Fruit fly (Drosophila melanogaster) whole organism, embryonic: ENCODE results near the gene CG5665.

ENCODE experiments used
- ATbp ChIP-seq: fragments of 200-800 bp; sonication (Bioruptor generic); optimal IDR thresholded peaks from 2 replicates; lab custom pipeline; 2017; ENCODE audit warnings: missing biosample characterization, mild to moderate bottlenecking, missing genetic modification characterization, missing genetic modification reagents
- Abd-B ChIP-seq: fragments of 200-800 bp; sonication (Bioruptor generic); optimal IDR thresholded peaks from 2 replicates; lab custom pipeline; 2018; ENCODE audit warnings: missing biosample characterization, mild to moderate bottlenecking, missing genetic modification characterization, moderate library complexity
- BtbVII ChIP-seq: fragments of 200-800 bp; sonication (Bioruptor generic); optimal IDR thresholded peaks from 3 replicates; lab custom pipeline; 2017; ENCODE audit warnings: missing biosample characterization, mild to moderate bottlenecking, missing genetic modification characterization
- CG10979 ChIP-seq: fragments of 200-800 bp; sonication (Bioruptor generic); optimal IDR thresholded peaks from 2 replicates; lab custom pipeline; 2018; ENCODE audit warnings: missing biosample characterization, mild to moderate bottlenecking, missing genetic modification characterization, moderate library complexity
- CG15269 ChIP-seq: fragments of 200-800 bp; sonication (Bioruptor generic); optimal IDR thresholded peaks from 2 replicates; lab custom pipeline; 2018; ENCODE audit warnings: missing biosample characterization, mild to moderate bottlenecking, missing genetic modification characterization, moderate library complexity
- CG1529 ChIP-seq: fragments of 200-800 bp; sonication (Bioruptor generic); optimal IDR thresholded peaks from 3 replicates; lab custom pipeline; 2018; ENCODE audit warnings: missing biosample characterization, missing genetic modification characterization
- CG17612 ChIP-seq: fragments of 200-800 bp; sonication (Bioruptor generic); IDR thresholded peaks from 2 replicates; pipeline ENCODE4 v1.3.6; 2022; ENCODE audit warnings: missing biosample characterization, missing genetic modification characterization
- CG17912 ChIP-seq: fragments of 200-800 bp; sonication (Bioruptor generic); optimal IDR thresholded peaks from 2 replicates; lab custom pipeline; 2018; ENCODE audit warnings: missing biosample characterization, mild to moderate bottlenecking, missing genetic modification characterization
- CG2116 ChIP-seq: fragments of 200-800 bp; sonication (Bioruptor generic); optimal IDR thresholded peaks from 3 replicates; lab custom pipeline; 2018; ENCODE audit warnings: missing biosample characterization, mild to moderate bottlenecking, missing genetic modification characterization
- CG31224 ChIP-seq: fragments of 200-800 bp; sonication (Bioruptor generic); IDR thresholded peaks from 2 replicates; pipeline ENCODE4 v1.3.6; 2022; ENCODE audit warnings: missing biosample characterization, missing genetic modification characterization
- CG33213 ChIP-seq: fragments of 200-800 bp; sonication (Bioruptor generic); optimal IDR thresholded peaks from 3 replicates; lab custom pipeline; 2016; ENCODE audit warnings: missing biosample characterization, missing genetic modification characterization
- CG33557 ChIP-seq: fragments of 200-800 bp; sonication (Bioruptor generic); optimal IDR thresholded peaks from 2 replicates; lab custom pipeline; 2019; ENCODE audit warnings: missing biosample characterization, mild to moderate bottlenecking, missing genetic modification characterization, moderate library complexity
- CG5180 ChIP-seq: fragments of 200-800 bp; sonication (Bioruptor generic); optimal IDR thresholded peaks from 3 replicates; lab custom pipeline; 2017; ENCODE audit warnings: missing biosample characterization, missing genetic modification characterization, mild to moderate bottlenecking, moderate library complexity, missing genetic modification reagents
- CG9817 ChIP-seq: fragments of 200-800 bp; sonication (Bioruptor generic); optimal IDR thresholded peaks from 2 replicates; lab custom pipeline; 2018; ENCODE audit warnings: missing biosample characterization, mild to moderate bottlenecking, missing genetic modification characterization, moderate library complexity
- Ets97D ChIP-seq: fragments of 200-800 bp; sonication (Bioruptor generic); optimal IDR thresholded peaks from 3 replicates; lab custom pipeline; 2016; ENCODE audit warnings: missing biosample characterization, missing genetic modification characterization
- Fer1 ChIP-seq: fragments of 200-800 bp; sonication (Bioruptor generic); optimal IDR thresholded peaks from 2 replicates; lab custom pipeline; 2017; ENCODE audit warnings: missing biosample characterization, mild to moderate bottlenecking, missing genetic modification characterization
- GATAe ChIP-seq: fragments of 200-800 bp; sonication (Bioruptor generic); conservative IDR thresholded peaks from 2 replicates; pipeline ENCODE4 v1.3.6; 2022; ENCODE audit warnings: missing biosample characterization, missing genetic modification characterization
- Hr3 ChIP-seq: fragments of 200-800 bp; sonication (Bioruptor generic); optimal IDR thresholded peaks from 3 replicates; lab custom pipeline; 2016; ENCODE audit warnings: missing biosample characterization, missing genetic modification characterization
- MESR4 ChIP-seq: fragments of 200-800 bp; sonication (Bioruptor generic); optimal IDR thresholded peaks from 2 replicates; lab custom pipeline; 2018; ENCODE audit warnings: missing biosample characterization, mild to moderate bottlenecking, missing genetic modification characterization, moderate library complexity
- Neu2 ChIP-seq: fragments of 200-800 bp; sonication (Bioruptor generic); optimal IDR thresholded peaks from 3 replicates; lab custom pipeline; 2016; ENCODE audit warnings: missing biosample characterization, missing genetic modification characterization, borderline replicate concordance
- Rx ChIP-seq: fragments of 200-800 bp; sonication (Bioruptor generic); IDR thresholded peaks from 2 replicates; pipeline ENCODE4 v1.3.6; 2022; ENCODE audit warnings: missing biosample characterization, missing genetic modification characterization
- Scr ChIP-seq: fragments of 200-800 bp; sonication (Bioruptor generic); IDR thresholded peaks from 2 replicates; pipeline ENCODE4 v1.3.6; 2022; ENCODE audit warnings: missing biosample characterization, missing genetic modification characterization; ENCODE audit not compliant: partially characterized antibody
- Sox100B ChIP-seq: fragments of 200-800 bp; sonication (Bioruptor generic); optimal IDR thresholded peaks from 3 replicates; lab custom pipeline; 2018; ENCODE audit warnings: missing biosample characterization, mild to moderate bottlenecking, missing genetic modification characterization
- Sox102F ChIP-seq: fragments of 200-800 bp; sonication (Bioruptor generic); optimal IDR thresholded peaks from 2 replicates; lab custom pipeline; 2018; ENCODE audit warnings: missing biosample characterization, mild to moderate bottlenecking, missing genetic modification characterization, moderate library complexity
- Spps ChIP-seq: fragments of 200-800 bp; sonication (Bioruptor generic); optimal IDR thresholded peaks from 2 replicates; lab custom pipeline; 2018; ENCODE audit warnings: missing biosample characterization, mild to moderate bottlenecking, missing genetic modification characterization
- Taf1 ChIP-seq: fragments of 200-800 bp; sonication (Bioruptor generic); IDR thresholded peaks from 2 replicates; pipeline ENCODE4 v1.3.6; 2022; ENCODE audit warnings: missing biosample characterization, missing genetic modification characterization
- aop ChIP-seq: fragments of 200-800 bp; sonication (Bioruptor generic); IDR thresholded peaks from 2 replicates; pipeline ENCODE4 v1.3.6; 2022; ENCODE audit warnings: missing biosample characterization, missing genetic modification characterization
- bowl ChIP-seq: fragments of 200-800 bp; sonication (Bioruptor generic); IDR thresholded peaks from 2 replicates; pipeline ENCODE4 v1.3.6; 2022; ENCODE audit warnings: missing biosample characterization, missing genetic modification characterization
- cg ChIP-seq: fragments of 200-800 bp; sonication (Bioruptor generic); optimal IDR thresholded peaks from 3 replicates; lab custom pipeline; 2019; ENCODE audit warnings: missing biosample characterization, mild to moderate bottlenecking, missing genetic modification characterization, moderate library complexity
- chinmo ChIP-seq: fragments of 200-800 bp; sonication (Bioruptor generic); IDR thresholded peaks from 4 replicates; pipeline ENCODE4 v1.3.6; 2022; ENCODE audit warnings: missing biosample characterization, missing genetic modification characterization; ENCODE audit not compliant: partially characterized antibody
- cwo ChIP-seq: fragments of 200-800 bp; sonication (Bioruptor generic); optimal IDR thresholded peaks from 3 replicates; lab custom pipeline; 2017; ENCODE audit warnings: missing biosample characterization, missing genetic modification characterization, mild to moderate bottlenecking, moderate library complexity, missing genetic modification reagents
- da ChIP-seq: fragments of 200-800 bp; sonication (Bioruptor generic); optimal IDR thresholded peaks from 2 replicates; lab custom pipeline; 2016; ENCODE audit warnings: missing biosample characterization, missing genetic modification characterization
- gce ChIP-seq: fragments of 200-800 bp; sonication (Bioruptor generic); IDR thresholded peaks from 3 replicates; pipeline ENCODE4 v1.3.6; 2022; ENCODE audit warnings: missing biosample characterization, missing genetic modification characterization
- hb ChIP-seq: fragments of 200-800 bp; sonication (Bioruptor generic); IDR thresholded peaks from 3 replicates; pipeline ENCODE4 v1.3.6; 2022; ENCODE audit warnings: missing biosample characterization, missing genetic modification characterization; ENCODE audit not compliant: partially characterized antibody
- jigr1 ChIP-seq: fragments of 200-800 bp; sonication (Bioruptor generic); IDR thresholded peaks from 3 replicates; pipeline ENCODE4 v1.3.6; 2022; ENCODE audit warnings: missing biosample characterization, missing genetic modification characterization
- kah ChIP-seq: fragments of 200-800 bp; sonication (Bioruptor generic); optimal IDR thresholded peaks from 2 replicates; lab custom pipeline; 2018; ENCODE audit warnings: missing biosample characterization, mild to moderate bottlenecking, missing genetic modification characterization
- kni ChIP-seq: fragments of 200-800 bp; sonication (Bioruptor generic); optimal IDR thresholded peaks from 3 replicates; lab custom pipeline; 2017; ENCODE audit warnings: mild to moderate bottlenecking, missing biosample characterization, missing genetic modification reagents, missing genetic modification characterization
- lbe ChIP-seq: fragments of 200-800 bp; sonication (Bioruptor generic); optimal IDR thresholded peaks from 2 replicates; lab custom pipeline; 2016; ENCODE audit warnings: missing biosample characterization, mild to moderate bottlenecking, missing genetic modification characterization
- org-1 ChIP-seq: fragments of 200-800 bp; sonication (Bioruptor generic); optimal IDR thresholded peaks from 2 replicates; lab custom pipeline; 2017; ENCODE audit warnings: missing biosample characterization, missing genetic modification characterization
- peb ChIP-seq: fragments of 200-800 bp; sonication (Bioruptor generic); IDR thresholded peaks from 2 replicates; pipeline ENCODE4 v1.3.6; 2022; ENCODE audit warnings: missing biosample characterization, missing genetic modification characterization
- prd ChIP-seq, 3 experiments: fragments of >200 bp in 2 of 3; fragments of 200-800 bp in 1 of 3; sonication (Bioruptor generic) in 1 of 3; optimal IDR thresholded peaks in 2 of 3; IDR thresholded peaks in 1 of 3; 2 replicates in 2 of 3; 3 replicates in 1 of 3; pipeline versions ENCODE4 v1.3.6 to Lab custom; 2017 to 2022; ENCODE audit warnings: missing biosample characterization in 1 of 3, missing genetic modification characterization in 1 of 3
- sd ChIP-seq: fragments of 200-800 bp; sonication (Bioruptor generic); optimal IDR thresholded peaks from 3 replicates; lab custom pipeline; 2018; ENCODE audit warnings: missing biosample characterization, mild to moderate bottlenecking, missing genetic modification characterization, moderate library complexity
- sens ChIP-seq: fragments of 200-800 bp; sonication (Bioruptor generic); peaks from one replicate; lab custom pipeline; 2016; ENCODE audit warnings: missing biosample characterization, missing genetic modification characterization
- stwl ChIP-seq: fragments of 200-800 bp; sonication (Bioruptor generic); optimal IDR thresholded peaks from 3 replicates; lab custom pipeline; 2018; ENCODE audit warnings: missing biosample characterization, mild to moderate bottlenecking, missing genetic modification characterization, moderate library complexity
- toy ChIP-seq: fragments of 200-800 bp; sonication (Bioruptor generic); IDR thresholded peaks from 2 replicates; pipeline ENCODE4 v1.3.6; 2022; ENCODE audit warnings: missing biosample characterization, missing genetic modification characterization
- trh ChIP-seq: fragments of 200-800 bp; sonication (Bioruptor generic); optimal IDR thresholded peaks from 2 replicates; lab custom pipeline; 2016; ENCODE audit warnings: missing biosample characterization, missing genetic modification characterization
- twi ChIP-seq: fragments of 200-800 bp; optimal IDR thresholded peaks from 2 replicates; lab custom pipeline; 2019; ENCODE audit warnings: missing biosample characterization, mild to moderate bottlenecking, missing genetic modification characterization, moderate library complexity
- zf30C ChIP-seq: fragments of 200-800 bp; sonication (Bioruptor generic); optimal IDR thresholded peaks from 3 replicates; lab custom pipeline; 2018; ENCODE audit warnings: missing biosample characterization, mild to moderate bottlenecking, missing genetic modification characterization
- zfh2 ChIP-seq: fragments of 200-800 bp; sonication (Bioruptor generic); optimal IDR thresholded peaks from 2 replicates; lab custom pipeline; 2016; ENCODE audit warnings: missing biosample characterization, missing genetic modification characterization

CG5665 gene

DNA sequence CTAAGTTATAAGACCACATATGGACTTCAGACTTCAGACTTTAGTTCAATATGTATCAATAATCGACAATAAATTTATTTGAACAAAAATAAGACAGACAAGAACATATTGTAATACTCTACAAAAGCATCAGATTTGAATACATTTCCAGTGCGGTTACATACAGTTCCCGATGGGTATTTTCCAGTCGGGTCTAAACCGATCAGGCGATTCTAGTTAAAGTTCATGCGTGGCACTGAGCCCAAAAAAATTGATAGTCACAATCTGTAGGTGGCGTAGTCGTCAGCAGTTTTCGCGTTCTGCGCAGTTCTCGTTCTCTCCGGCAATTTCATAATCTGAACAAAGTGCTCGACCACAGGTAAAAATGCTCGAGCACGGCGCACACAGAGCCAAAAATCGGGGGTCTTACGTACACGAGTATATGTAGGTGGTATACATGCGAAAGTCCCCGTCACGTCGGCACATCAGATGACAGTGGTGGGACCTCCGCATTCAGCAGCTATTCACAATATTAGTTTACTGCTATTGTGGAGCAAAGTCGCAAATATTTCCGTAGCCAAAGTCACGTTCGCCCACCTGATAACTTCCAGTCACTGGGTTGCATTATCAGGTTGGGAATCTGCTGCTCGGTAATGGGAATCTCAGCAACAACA, 37.1 kb downstream of the CG5665 start (continued):
- no peak for TF ChIP-seq kah (GFP tag; lab: Kevin White, UChicago)
- peak; percentile 52 for TF ChIP-seq sens (GFP tag; lab: Kevin White, UChicago)
- peak; percentile 11 for TF ChIP-seq Ets97D (GFP tag; lab: Kevin White, UChicago)
- TF ChIP-seq Scr (GFP tag; lab: Robert Waterston, UW): no peak
- TF ChIP-seq zf30C (GFP tag; lab: Kevin White, UChicago): peak; percentile 9
- TF ChIP-seq org-1 (GFP tag; lab: Kevin White, UChicago): no peak
- no peak for TF ChIP-seq hb (GFP tag; lab: Robert Waterston, UW)
- no peak for TF ChIP-seq Rx (GFP tag; lab: Robert Waterston, UW)
- TF ChIP-seq prd (optimal IDR thresholded peaks at IDR 0.05; lab: Kevin White, UChicago): no peak
- peak; percentile 51 for TF ChIP-seq prd (GFP tag; IDR thresholded peaks at IDR 0.05; lab: Robert Waterston, UW)
- TF ChIP-seq CG17612 (GFP tag; lab: Robert Waterston, UW): no peak
- no peak for TF ChIP-seq CG31224 (GFP tag; lab: Robert Waterston, UW)
- no peak for TF ChIP-seq lbe
- TF ChIP-seq twi: no peak
- no peak for TF ChIP-seq CG33557
- TF ChIP-seq CG33213 (GFP tag; lab: Kevin White, UChicago): no peak
- peak; percentile 48 for TF ChIP-seq Hr3 (GFP tag; lab: Kevin White, UChicago)
- TF ChIP-seq Fer1 (GFP tag; lab: Kevin White, UChicago): peak; percentile 69
- no peak for TF ChIP-seq ATbp (GFP tag; lab: Kevin White, UChicago)
- no peak for TF ChIP-seq peb (GFP tag; lab: Robert Waterston, UW)
- no peak for TF ChIP-seq da
- no peak for TF ChIP-seq Neu2 (GFP tag; lab: Kevin White, UChicago)
- TF ChIP-seq GATAe (GFP tag; lab: Robert Waterston, UW): no peak; the same call in 1 of the 2 replicates
- peak; percentile 70 for TF ChIP-seq sd (tag; lab: Kevin White, UChicago)
- no peak for TF ChIP-seq CG10979 (tag; lab: Kevin White, UChicago)
- TF ChIP-seq toy (GFP tag; lab: Robert Waterston, UW): no peak
- TF ChIP-seq chinmo (GFP tag; lab: Robert Waterston, UW): peak; percentile 90; the same call in 3 of the 4 replicates
- TF ChIP-seq Abd-B (GFP tag; lab: Kevin White, UChicago): no peak
- peak; percentile 85 for TF ChIP-seq cwo (GFP tag; lab: Kevin White, UChicago)
- TF ChIP-seq CG15269 (tag; lab: Kevin White, UChicago): peak; percentile 55
- no peak for TF ChIP-seq MESR4 (GFP tag; lab: Kevin White, UChicago)
- TF ChIP-seq CG1529 (GFP tag; lab: Kevin White, UChicago): no peak
- TF ChIP-seq Sox102F: peak; percentile 22
- no peak for TF ChIP-seq CG9817 (tag; lab: Kevin White, UChicago)
- TF ChIP-seq cg: peak; percentile 36
- peak; percentile 13 for TF ChIP-seq Sox100B (GFP tag; lab: Kevin White, UChicago)
- TF ChIP-seq kni (GFP tag; lab: Kevin White, UChicago): no peak
- TF ChIP-seq CG17912 (GFP tag; lab: Kevin White, UChicago): no peak
- no peak for TF ChIP-seq Spps
- TF ChIP-seq bowl (GFP tag; lab: Robert Waterston, UW): no peak
- no peak for TF ChIP-seq CG5180 (GFP tag; lab: Kevin White, UChicago)
- TF ChIP-seq gce: no peak; the same call in 2 of the 3 replicates
- no peak for TF ChIP-seq stwl (tag; lab: Kevin White, UChicago)
- TF ChIP-seq Taf1: no peak
- no peak; the same call in 1 of the 2 replicates for TF ChIP-seq aop (GFP tag; lab: Robert Waterston, UW)
- no peak for TF ChIP-seq jigr1 (GFP tag; lab: Robert Waterston, UW)
- TF ChIP-seq BtbVII (GFP tag; lab: Kevin White, UChicago): peak; percentile 65
- TF ChIP-seq CG2116 (GFP tag; lab: Kevin White, UChicago): no peak
- TF ChIP-seq zfh2: peak; percentile 69
- no peak for TF ChIP-seq trh (GFP tag; lab: Kevin White, UChicago)
